Worm (Caenorhabditis elegans): ENCODE results near the gene srh-38.

Gene srh-38

DNA sequence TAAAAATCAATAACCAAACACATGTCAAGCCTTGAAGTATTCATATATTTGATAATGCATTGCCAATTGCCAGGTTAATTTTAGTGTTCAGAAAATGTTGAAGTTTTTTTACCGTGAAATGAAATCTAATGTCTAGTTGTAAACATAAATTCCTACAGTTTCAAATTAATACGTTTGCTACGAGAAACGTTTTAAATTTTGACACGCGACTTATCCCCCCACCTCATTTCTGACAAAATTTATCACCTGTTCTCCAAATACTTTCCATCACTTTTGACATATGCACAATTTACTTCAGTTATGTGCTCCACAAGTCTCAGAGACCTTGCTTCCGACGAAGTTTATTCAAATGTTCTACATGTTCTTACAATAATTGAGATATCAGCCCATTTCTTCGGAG, 8.5 kb downstream of the srh-38 start, which contains the start of gene srh-146:
TSS of gene srh-146 (plus strand) at position 301 of the 400 bp plus-strand sequence.
- TF ChIP-seq nfya-2 (GFP tag; IDR thresholded peaks at IDR 0.05) (no peak), egl-18 (GFP tag; IDR thresholded peaks at IDR 0.05) (no peak), lin-54 (GFP tag; optimal IDR thresholded peaks at IDR 0.05) (no peak), F37B4.10 (GFP tag; IDR thresholded peaks at IDR 0.05) (no peak), lin-35 (GFP tag; optimal IDR thresholded peaks at IDR 0.05) (no peak), efl-1 (GFP tag; optimal IDR thresholded peaks at IDR 0.05) (no peak), bed-1 (GFP tag; IDR thresholded peaks at IDR 0.05) (no peak), attf-6 (GFP tag; IDR thresholded peaks at IDR 0.05) (no peak), cebp-2 (GFP tag; IDR thresholded peaks at IDR 0.05) (no peak), B0261.1 (tag; optimal IDR thresholded peaks at IDR 0.05) (no peak), F49E8.2 (tag; optimal IDR thresholded peaks at IDR 0.05; ENCODE audit: insufficient read depth) (no peak), lin-40 (tag; optimal IDR thresholded peaks at IDR 0.05) (no peak), attf-3 (GFP tag; conservative IDR thresholded peaks at IDR 0.05) (no peak), dpl-1 (GFP tag; optimal IDR thresholded peaks at IDR 0.05) (no peak), let-607 (tag; optimal IDR thresholded peaks at IDR 0.05) (no peak), aptf-2 (GFP tag; conservative IDR thresholded peaks at IDR 0.05) (no peak), B0035.1 (tag; optimal IDR thresholded peaks at IDR 0.05) (no peak), die-1 (tag; optimal IDR thresholded peaks at IDR 0.05) (no peak), madf-8 (GFP tag; conservative IDR thresholded peaks at IDR 0.05) (no peak)

ce11 chrV:2912901-2913300, 9.6 kb downstream of the srh-38 start, which contains the start of gene C31B8.9:
Gene C31B8.9, minus strand, starts transcription at chrV:2913001.
- TF ChIP-seq tbx-9 (tag; optimal IDR thresholded peaks at IDR 0.05; ENCODE audit: borderline replicate concordance) (no peak), ceh-58 (GFP tag; IDR thresholded peaks at IDR 0.05) (no peak), ztf-6 (GFP tag; IDR thresholded peaks at IDR 0.05) (no peak), nhr-27 (tag; optimal IDR thresholded peaks at IDR 0.05) (no peak), sea-2 (GFP tag; IDR thresholded peaks at IDR 0.05) (no peak), snpc-1.3 (tag; optimal IDR thresholded peaks at IDR 0.05; ENCODE audit: insufficient read depth) (no peak), D2030.7 (GFP tag; IDR thresholded peaks at IDR 0.05) (no peak), K12H6.12 (tag; optimal IDR thresholded peaks at IDR 0.05) (no peak), hmg-1.2 (GFP tag; IDR thresholded peaks at IDR 0.05) (no peak), atf-7 (tag; optimal IDR thresholded peaks at IDR 0.05) (no peak), F37B4.10 (GFP tag; IDR thresholded peaks at IDR 0.05) (no peak), ekl-4 (GFP tag; IDR thresholded peaks at IDR 0.05) (no peak), Y95B8A.8 (GFP tag; IDR thresholded peaks at IDR 0.05) (no peak), Y53G8AR.9 (GFP tag; conservative IDR thresholded peaks at IDR 0.05) (no peak), zfh-2 (GFP tag; conservative IDR thresholded peaks at IDR 0.05) (no peak), B0035.1 (tag; optimal IDR thresholded peaks at IDR 0.05) (no peak), bed-1 (GFP tag; IDR thresholded peaks at IDR 0.05) (no peak)

- TF ChIP-seq B0261.1 (tag; optimal IDR thresholded peaks at IDR 0.05) = no peak
Measured at ce11 chrV:2909525-2909924, 13.0 kb downstream of the srh-38 start, which contains the start of gene zmp-3. Gene zmp-3, minus strand, starts transcription at chrV:2909625.

ce11 chrV:2903227-2903626, 19.3 kb downstream of the srh-38 start, which contains the start of gene C31B8.7:
Gene C31B8.7, minus strand, starts transcription at chrV:2903327.
- TF ChIP-seq T07F8.4 (tag; optimal IDR thresholded peaks at IDR 0.05) (no peak), tbp1 (GFP tag; optimal IDR thresholded peaks at IDR 0.05) (no peak), hmg-1.2 (GFP tag; IDR thresholded peaks at IDR 0.05) (no peak), hlh-26 (GFP tag; conservative IDR thresholded peaks at IDR 0.05) (no peak), egrh-3 (GFP tag; IDR thresholded peaks at IDR 0.05) (no peak), Y53G8AR.9 (GFP tag; conservative IDR thresholded peaks at IDR 0.05) (no peak)
